Worm (Caenorhabditis elegans): Measurements from ENCODE around the gene Y54G2A.15.
A peak's percentile ranks its signal among the peaks of the same experiment; 100 is the strongest.

ce11 chrIV:2846264-2846663 lies 2.5 kb upstream of the Y54G2A.15 start, which contains the start of gene Y54G2A.40:
- TF ChIP-seq fkh-10 (GFP tag; optimal IDR thresholded peaks at IDR 0.05) (no peak), elt-2 (tag; optimal IDR thresholded peaks at IDR 0.05) (peak; percentile 9), nhr-28 (tag; optimal IDR thresholded peaks at IDR 0.05) (no peak), snpc-4 (tag; optimal IDR thresholded peaks at IDR 0.05) (no peak), nhr-43 (tag; optimal IDR thresholded peaks at IDR 0.05; ENCODE audit: poor library complexity, severe bottlenecking) (no peak), zag-1 (tag; optimal IDR thresholded peaks at IDR 0.05) (no peak), lin-15B (tag; optimal IDR thresholded peaks at IDR 0.05) (peak; percentile 36), ceh-82 (tag; optimal IDR thresholded peaks at IDR 0.05) (no peak)
